Worm (Caenorhabditis elegans) whole organism, L4/young adult: ENCODE measurements around the gene T01H3.2.
A peak's percentile ranks its signal among the peaks of the same experiment; 100 is the strongest.

Experiments
- W03F9.2 ChIP-seq: fragments of 150-350 bp; optimal IDR thresholded peaks from 2 replicates; lab custom pipeline; 2014; ENCODE audit warnings: missing biosample characterization, missing genetic modification characterization
- dao-5 ChIP-seq: sonication (generic microtip); optimal IDR thresholded peaks from 2 replicates; lab custom pipeline; 2016; ENCODE audit warnings: missing genotype, missing genetic modification characterization, moderate library complexity, missing compliant biosample characterization
- him-1 ChIP-seq: sonication (generic microtip); optimal IDR thresholded peaks from 2 replicates; lab custom pipeline; 2016; ENCODE audit warnings: missing genotype, missing genetic modification reagents, missing genetic modification characterization, missing compliant biosample characterization

Gene T01H3.2

DNA sequence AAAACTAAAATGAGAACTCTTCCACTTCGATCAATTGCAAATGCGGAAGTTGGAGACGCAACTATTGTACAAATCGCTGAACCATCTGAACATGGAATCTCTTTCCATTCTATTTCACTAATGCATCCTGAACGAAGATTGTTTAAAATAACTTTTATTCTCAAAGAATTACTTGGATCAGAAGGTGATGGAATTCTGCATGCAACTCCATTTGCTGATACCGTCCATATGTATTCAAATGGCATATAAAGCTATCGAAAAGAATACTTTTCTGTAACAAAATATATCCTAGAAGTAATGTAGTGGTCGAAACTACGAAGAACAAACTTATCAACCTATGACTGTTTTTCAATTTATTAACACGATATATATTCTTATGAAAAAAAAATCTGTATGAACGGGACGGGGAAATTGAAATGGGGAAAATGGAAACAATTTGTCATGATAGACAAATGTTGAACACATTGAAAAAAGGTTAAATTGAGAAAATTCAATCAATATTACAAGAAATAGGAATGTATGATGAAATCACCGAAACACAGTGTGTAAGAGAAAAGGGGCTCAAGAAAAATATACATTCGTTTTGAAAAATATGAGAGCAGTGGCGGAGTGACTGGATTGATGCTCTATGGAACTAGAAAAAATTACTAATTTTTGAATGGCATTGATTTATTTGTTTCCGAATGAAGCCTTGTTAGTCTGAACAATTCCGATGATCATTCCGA, at the start of gene T01H3.2:
T01H3.2 (minus strand) TSS at position 251 of the 725 bp plus-strand sequence.
- TF ChIP-seq him-1 (tag; lab: Kevin White, UChicago) (no peak), dao-5 (tag; lab: Kevin White, UChicago) (no peak), W03F9.2 (no peak)

DNA sequence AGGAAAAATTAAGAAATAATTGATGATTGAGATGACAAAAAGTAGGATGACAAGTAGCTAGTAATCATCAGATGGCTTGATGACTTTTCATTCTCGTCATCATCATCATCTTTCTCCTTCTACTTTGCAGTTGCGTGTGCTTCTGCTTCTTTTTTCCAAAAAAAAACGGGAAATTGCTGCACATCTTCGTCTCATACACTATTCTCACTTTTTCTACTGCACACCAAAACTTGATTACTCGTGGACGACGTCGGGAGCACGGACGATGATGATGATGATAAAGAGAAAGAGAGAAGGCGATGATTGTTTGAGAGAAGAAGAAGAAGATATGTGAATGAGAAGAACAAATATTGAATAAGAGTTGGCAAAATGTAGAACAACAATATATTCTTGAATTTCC, 43.4 kb upstream of the T01H3.2 start:
- TF ChIP-seq dao-5 (tag; lab: Kevin White, UChicago) (no peak), him-1 (tag; lab: Kevin White, UChicago) (no peak), W03F9.2 (no peak)

DNA sequence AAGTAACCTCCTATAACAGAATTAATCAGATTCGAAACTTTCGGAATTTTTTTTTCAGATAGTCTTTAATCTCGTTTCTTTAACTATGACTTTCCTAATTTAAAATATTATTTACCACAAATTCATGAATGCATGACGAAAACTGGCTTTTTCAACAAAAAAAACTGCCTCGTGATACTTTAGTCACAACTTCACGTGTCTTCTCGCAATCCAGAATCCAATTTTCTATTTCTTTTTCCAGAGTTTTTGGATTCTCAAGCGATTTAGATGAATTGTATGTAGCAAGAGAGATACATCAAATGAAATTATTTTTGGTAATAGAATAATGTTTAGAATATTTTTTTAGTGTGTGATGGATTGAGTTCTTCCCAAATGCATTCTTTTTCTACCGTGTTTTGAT, 42.4 kb upstream of the T01H3.2 start:
- no peak for TF ChIP-seq him-1 (tag; lab: Kevin White, UChicago)
- TF ChIP-seq dao-5 (tag; lab: Kevin White, UChicago) = no peak
- TF ChIP-seq W03F9.2 = no peak

DNA sequence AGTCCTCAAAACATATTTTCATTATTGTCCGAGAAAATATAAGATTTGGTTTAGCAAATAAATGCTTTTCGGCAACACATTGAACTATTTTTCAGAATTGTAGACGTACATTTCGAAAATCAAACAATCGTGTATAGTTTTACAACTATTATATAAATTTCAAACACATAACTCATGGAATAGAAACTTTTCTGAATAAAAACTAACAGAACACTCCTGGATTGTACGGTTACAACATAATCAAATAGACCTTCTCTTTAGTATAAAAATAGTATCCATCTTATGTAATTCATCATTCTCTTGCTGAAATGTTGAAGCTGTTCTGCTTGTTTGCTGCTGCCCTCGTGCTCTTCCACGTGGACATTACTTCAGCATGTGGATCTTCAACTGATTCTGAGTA, 33.2 kb upstream of the T01H3.2 start, which contains the start of gene ZK675.4:
ZK675.4 (plus strand) TSS at position 301 of the 400 bp plus-strand sequence.
- TF ChIP-seq dao-5 (tag; lab: Kevin White, UChicago) = no peak
- TF ChIP-seq him-1 (tag; lab: Kevin White, UChicago) = no peak
- no peak for TF ChIP-seq W03F9.2

DNA sequence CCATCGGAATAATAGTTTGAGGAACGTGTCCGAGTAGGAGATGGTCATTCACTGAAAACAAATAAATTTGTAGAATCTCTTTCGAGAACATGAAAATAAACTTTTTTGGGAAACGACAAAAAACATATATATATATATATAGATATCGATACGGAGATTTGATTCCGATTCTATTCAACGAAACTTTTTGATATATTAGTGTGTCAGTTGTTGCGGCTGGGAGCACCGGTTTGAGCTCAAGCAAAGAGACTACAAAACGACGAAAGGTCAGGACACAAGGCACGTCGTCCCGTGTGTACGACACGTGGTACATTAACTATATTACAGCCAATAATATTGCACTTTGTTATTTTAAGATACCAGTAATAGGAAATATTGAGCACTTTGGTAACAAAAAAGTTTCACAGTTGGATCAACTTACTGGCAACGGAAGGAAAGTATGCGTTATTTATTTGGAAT, 29.8 kb upstream of the T01H3.2 start, which contains the start of gene best-23:
best-23 (minus strand) TSS at position 51 of the 459 bp plus-strand sequence.
- TF ChIP-seq him-1 (tag; lab: Kevin White, UChicago) (no peak), W03F9.2 (no peak), dao-5 (tag; lab: Kevin White, UChicago) (no peak)

DNA sequence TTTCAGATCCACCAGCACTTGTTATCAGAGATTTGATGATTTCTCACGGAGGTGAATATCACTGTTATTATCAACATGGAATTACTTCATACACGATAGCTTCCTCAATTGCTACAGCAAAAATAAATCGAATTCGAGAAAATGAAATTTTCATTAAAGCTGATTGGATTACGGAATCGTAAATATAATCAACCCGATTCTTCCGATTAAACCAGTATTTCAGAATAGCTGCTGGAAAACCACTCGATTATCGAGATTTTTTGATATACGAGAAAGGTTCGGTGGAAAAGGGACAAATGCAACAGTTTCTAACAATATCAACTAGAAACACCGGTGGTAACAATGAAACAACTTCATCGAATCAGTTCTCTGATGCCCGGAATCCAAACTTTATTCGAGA, 24.2 kb upstream of the T01H3.2 start:
- TF ChIP-seq him-1 (tag; lab: Kevin White, UChicago) = no peak
- TF ChIP-seq dao-5 (tag; lab: Kevin White, UChicago) = no peak
- no peak for TF ChIP-seq W03F9.2

DNA sequence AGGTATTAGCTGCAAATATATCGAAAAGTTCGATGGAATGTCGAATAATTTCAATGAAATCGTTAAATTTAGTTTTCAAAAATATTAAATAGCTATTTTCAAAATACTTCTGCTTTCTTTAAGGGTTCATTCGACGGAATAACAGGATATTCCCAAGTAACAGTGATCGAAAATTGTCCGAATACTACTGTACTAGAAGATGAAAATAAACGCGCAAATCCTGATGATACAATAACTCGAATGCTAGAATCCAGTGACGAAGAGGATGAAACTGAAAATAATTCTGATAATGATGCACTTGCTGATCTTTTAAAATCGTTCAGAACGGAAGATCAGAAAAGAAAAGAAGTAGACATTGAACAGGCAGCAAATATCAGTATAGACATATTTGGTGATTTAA, 23.0 kb upstream of the T01H3.2 start:
- TF ChIP-seq dao-5 (tag; lab: Kevin White, UChicago) (no peak), him-1 (tag; lab: Kevin White, UChicago) (no peak), W03F9.2 (no peak)

DNA sequence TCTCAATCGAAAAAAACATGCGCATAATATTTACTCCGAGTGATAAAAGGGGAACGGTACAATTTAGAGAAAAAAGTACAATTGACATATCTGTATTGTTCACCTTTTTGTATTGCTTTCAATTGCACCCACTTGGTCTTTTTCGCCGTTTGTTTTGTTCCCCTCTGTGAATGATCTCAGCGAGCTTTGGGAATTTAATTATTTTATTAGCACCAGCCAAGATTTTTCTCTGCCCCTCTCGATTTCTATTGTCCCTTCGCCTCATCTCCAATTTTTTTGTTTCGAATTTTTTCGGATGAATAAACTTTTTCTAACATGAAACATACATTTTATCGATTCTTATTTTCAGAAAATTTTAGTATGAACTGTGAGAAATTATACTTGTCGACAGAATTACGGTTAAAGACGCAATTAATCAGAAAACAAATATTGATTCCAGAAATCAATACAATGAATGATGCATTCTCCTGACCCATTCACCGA, 22.4 kb upstream of the T01H3.2 start, which contains the start of gene rev-1:
rev-1 (plus strand) TSS at position 433 of the 483 bp plus-strand sequence.
- TF ChIP-seq dao-5 (tag; lab: Kevin White, UChicago) (no peak), him-1 (tag; lab: Kevin White, UChicago) (no peak), W03F9.2 (no peak)

DNA sequence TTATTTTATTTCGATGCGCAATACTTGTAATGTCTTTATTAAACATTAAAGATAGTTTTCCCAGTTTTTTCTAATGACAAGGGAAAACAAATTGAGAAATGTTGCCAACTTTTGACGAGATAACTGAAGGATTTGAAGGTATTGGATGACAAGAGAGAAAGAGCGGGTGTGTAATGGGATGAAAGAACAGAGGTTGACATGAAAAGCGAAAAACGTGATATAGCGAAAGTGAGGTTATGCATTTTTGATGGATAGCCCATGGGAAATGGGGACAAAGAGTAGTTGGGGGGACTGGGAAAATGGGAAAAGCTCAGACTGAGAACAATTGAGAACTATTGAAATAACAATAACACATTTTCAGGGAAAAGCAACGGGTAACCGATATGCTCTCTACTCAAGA, 17.4 kb upstream of the T01H3.2 start:
- TF ChIP-seq dao-5 (tag; lab: Kevin White, UChicago) (no peak), W03F9.2 (no peak)

DNA sequence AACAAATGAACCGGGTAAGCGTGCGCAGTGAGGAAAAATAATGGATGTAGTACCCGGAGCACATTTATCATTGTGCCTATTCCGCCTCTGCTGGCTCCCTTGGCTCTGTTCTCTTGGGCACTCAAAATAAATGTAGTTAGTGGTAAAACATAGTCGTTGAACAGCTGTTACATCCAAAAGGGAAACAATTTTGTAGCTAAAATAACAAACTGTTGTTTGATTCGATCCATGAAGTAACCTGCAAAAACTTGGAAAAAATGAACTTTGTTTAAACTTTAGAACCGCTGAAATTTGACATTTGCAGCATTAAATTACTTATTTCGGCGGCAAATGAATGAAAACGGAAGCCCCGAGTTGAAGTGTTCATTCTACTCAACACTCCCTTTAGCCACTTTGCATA, 15.9 kb upstream of the T01H3.2 start:
- TF ChIP-seq W03F9.2 = no peak
- TF ChIP-seq dao-5 (tag; lab: Kevin White, UChicago) = no peak
- TF ChIP-seq him-1 (tag; lab: Kevin White, UChicago) = no peak

DNA sequence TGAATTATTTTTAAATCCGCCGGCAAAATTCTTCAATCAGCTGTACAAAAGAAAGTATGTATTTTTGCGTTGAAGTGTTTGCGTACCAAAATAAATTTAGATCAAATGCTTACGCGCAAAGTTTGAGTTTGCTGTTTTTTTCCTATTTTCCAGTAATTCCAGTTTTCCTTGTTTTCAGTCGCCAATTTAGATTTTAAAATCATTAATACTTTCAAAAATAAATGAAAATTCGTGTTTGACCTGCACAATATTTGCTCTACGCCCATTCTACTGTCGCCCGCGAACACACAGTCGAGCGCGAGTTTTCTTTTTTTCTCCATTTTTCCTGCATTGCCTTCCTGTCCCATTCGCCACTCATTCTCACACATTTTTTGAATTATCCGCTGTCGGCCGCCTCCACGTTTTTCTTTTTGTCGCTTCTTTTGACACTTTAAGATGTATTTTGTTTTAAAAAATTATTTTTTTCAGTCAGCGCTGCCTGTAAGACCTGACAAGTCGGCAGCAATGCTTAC, 15.0 kb upstream of the T01H3.2 start, which contains the start of gene ptc-1:
ptc-1 (plus strand) TSS at position 462 of the 512 bp plus-strand sequence.
- TF ChIP-seq W03F9.2 (no peak), dao-5 (tag; lab: Kevin White, UChicago) (no peak), him-1 (tag; lab: Kevin White, UChicago) (no peak)

DNA sequence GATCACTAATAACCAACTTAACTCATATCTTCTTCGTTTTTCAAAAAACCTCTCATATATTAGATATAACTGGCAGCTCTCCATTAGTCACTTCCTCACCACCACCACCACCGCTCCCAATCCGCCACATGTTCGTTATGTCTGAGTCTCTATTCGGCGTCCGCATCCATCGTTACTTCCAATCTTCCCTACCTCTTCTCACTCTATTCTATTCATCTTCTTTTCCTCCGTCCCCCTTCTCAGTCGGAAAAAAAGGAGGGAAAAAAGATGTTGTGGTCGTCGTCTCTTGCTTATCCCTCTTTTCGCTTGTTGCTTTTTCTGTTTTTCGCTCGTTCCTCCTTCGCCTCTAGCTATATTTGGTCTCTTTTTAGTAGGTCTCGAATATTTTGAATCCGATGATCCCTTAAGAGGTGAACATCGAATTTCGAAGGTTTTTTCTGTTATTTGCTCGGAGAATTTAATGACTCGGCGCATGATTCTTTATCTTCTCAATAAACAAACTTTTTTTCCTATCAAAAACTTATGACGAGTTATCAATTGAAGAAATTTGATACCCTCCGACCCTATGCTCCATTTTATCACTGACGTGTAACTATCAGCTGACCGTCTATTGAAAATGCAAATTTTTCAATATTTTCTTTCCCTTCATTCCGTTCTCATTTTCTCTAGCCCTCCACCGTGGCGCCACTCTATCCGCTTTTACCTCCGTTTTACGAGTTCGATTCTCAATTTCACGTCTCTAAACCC, 14.2 kb upstream of the T01H3.2 start:
- TF ChIP-seq him-1 (tag; lab: Kevin White, UChicago) (peak; percentile 30), W03F9.2 (no peak)

DNA sequence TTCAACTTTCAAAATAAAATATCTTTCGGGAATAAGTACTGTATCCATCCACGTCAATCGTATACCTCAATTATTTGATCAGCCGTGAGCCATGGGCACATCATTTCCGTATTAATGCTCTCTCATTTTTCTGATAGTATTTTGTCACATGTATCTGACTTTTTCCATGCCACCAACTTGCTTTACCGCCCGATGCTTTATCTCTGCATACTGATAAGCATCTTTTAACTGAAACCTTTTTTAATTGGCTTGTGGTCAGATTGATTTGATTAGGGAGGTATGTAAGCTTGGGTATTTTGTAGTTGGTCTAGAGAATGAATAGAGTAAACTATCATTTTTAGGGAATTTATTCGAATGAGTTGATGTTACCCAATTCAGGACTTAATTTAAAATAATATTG, 11.5 kb upstream of the T01H3.2 start:
- no peak for TF ChIP-seq him-1 (tag; lab: Kevin White, UChicago)
- TF ChIP-seq dao-5 (tag; lab: Kevin White, UChicago) = no peak
- TF ChIP-seq W03F9.2 = no peak

DNA sequence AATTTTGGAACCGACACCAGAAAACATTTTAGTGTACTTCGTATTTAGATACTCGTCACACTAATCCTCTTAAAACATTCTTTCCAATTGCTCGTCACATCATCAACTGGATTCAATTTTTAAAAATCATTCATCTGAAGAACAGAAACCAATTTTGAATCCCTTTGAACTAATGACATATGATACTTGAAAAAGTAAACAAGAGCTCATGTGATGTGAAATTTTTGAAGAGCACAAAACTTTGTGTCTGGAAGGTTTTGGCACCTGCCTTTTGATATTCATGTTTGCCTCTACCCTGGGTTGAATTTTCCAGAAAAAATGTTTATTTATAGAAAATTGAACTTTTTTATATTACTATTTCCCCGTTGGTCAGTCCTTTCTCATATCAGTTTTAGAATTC, 11.0 kb upstream of the T01H3.2 start:
- TF ChIP-seq him-1 (tag; lab: Kevin White, UChicago) = no peak
- peak; percentile 16 for TF ChIP-seq W03F9.2
